Worm (Caenorhabditis elegans): ENCODE data around the gene fip-1.

The fip-1 gene

ce11 chrIII:8628405-8628982 lies 11.1 kb upstream of the fip-1 start, which contains the start of the genes polk-1 and gpr-1 (continued):
- TF ChIP-seq ztf-18 (tag; optimal IDR thresholded peaks at IDR 0.05) = no peak
- no peak for TF ChIP-seq egrh-3 (GFP tag; IDR thresholded peaks at IDR 0.05)
- TF ChIP-seq nhr-179 (tag; optimal IDR thresholded peaks at IDR 0.05) = no peak
- TF ChIP-seq rcor-1 (GFP tag; IDR thresholded peaks at IDR 0.05) = peak; percentile 16; the same call in 1 of the 2 replicates
- TF ChIP-seq tbp1 (GFP tag; optimal IDR thresholded peaks at IDR 0.05) = peak; percentile 10
- no peak for TF ChIP-seq B0035.1 (tag; optimal IDR thresholded peaks at IDR 0.05)
- no peak for TF ChIP-seq lir-1 (GFP tag; conservative IDR thresholded peaks at IDR 0.05)
- TF ChIP-seq aptf-2 (GFP tag; conservative IDR thresholded peaks at IDR 0.05) = no peak
- TF ChIP-seq cebp-2 (GFP tag; IDR thresholded peaks at IDR 0.05) = no peak
- peak; percentile 59; the same call in 1 of the 2 replicates for TF ChIP-seq Y79H2A.3 (GFP tag; conservative IDR thresholded peaks at IDR 0.05)
- no peak for TF ChIP-seq Y53F4B.3 (GFP tag; IDR thresholded peaks at IDR 0.05)
- peak; percentile 57 for TF ChIP-seq mcd-1 (GFP tag; IDR thresholded peaks at IDR 0.05)
- TF ChIP-seq nhr-120 (GFP tag; IDR thresholded peaks at IDR 0.05) = no peak
- no peak for TF ChIP-seq Y56A3A.18 (GFP tag; IDR thresholded peaks at IDR 0.05)
- no peak for TF ChIP-seq rpc-1 (optimal IDR thresholded peaks at IDR 0.05)
- TF ChIP-seq rpc-1 (tag; optimal IDR thresholded peaks at IDR 0.05) = no peak
- no peak for TF ChIP-seq unc-130 (GFP tag; optimal IDR thresholded peaks at IDR 0.05)
- no peak for TF ChIP-seq Y95B8A.8 (GFP tag; IDR thresholded peaks at IDR 0.05)
- no peak for TF ChIP-seq die-1 (tag; optimal IDR thresholded peaks at IDR 0.05)
- TF ChIP-seq madf-3 (GFP tag; IDR thresholded peaks at IDR 0.05) = peak; percentile 81
- TF ChIP-seq dpl-1 (GFP tag; optimal IDR thresholded peaks at IDR 0.05) = peak; percentile 60
- TF ChIP-seq ztf-25 (GFP tag; IDR thresholded peaks at IDR 0.05) = no peak
- no peak for TF ChIP-seq B0261.1 (tag; optimal IDR thresholded peaks at IDR 0.05)
- no peak for TF ChIP-seq nhr-90 (tag; optimal IDR thresholded peaks at IDR 0.05)
- TF ChIP-seq hmg-1.2 (GFP tag; IDR thresholded peaks at IDR 0.05) = no peak; the same call in 1 of the 2 replicates
- TF ChIP-seq T07F8.4 (tag; optimal IDR thresholded peaks at IDR 0.05) = no peak
- no peak for TF ChIP-seq F57A8.1 (GFP tag; optimal IDR thresholded peaks at IDR 0.05)
- no peak for TF ChIP-seq K12H6.12 (tag; optimal IDR thresholded peaks at IDR 0.05)
- no peak for TF ChIP-seq nhr-80 (tag; optimal IDR thresholded peaks at IDR 0.05)
- peak in 1 of 3 experiments; percentile 65 for TF ChIP-seq lin-35 (GFP tag; optimal IDR thresholded peaks at IDR 0.05)
- TF ChIP-seq madf-8 (GFP tag; conservative IDR thresholded peaks at IDR 0.05) = peak; percentile 87
- TF ChIP-seq xnd-1 (tag; optimal IDR thresholded peaks at IDR 0.05) = peak; percentile 70
- TF ChIP-seq hsf-1 (GFP tag; IDR thresholded peaks at IDR 0.05) = peak; percentile 78
- no peak for TF ChIP-seq lsy-27 (tag; optimal IDR thresholded peaks at IDR 0.05; ENCODE audit: borderline replicate concordance, insufficient read depth)
- peak; percentile 61 for TF ChIP-seq lsl-1 (GFP tag; optimal IDR thresholded peaks at IDR 0.05)
- TF ChIP-seq lin-54 (GFP tag; optimal IDR thresholded peaks at IDR 0.05) = peak; percentile 59
- no peak for TF ChIP-seq pha-4 (tag; optimal IDR thresholded peaks at IDR 0.05)
- TF ChIP-seq zfh-2 (GFP tag; conservative IDR thresholded peaks at IDR 0.05) = no peak
- TF ChIP-seq F39B2.1 (GFP tag; IDR thresholded peaks at IDR 0.05) = no peak
- no peak for TF ChIP-seq ztf-26 (tag; optimal IDR thresholded peaks at IDR 0.05)
- TF ChIP-seq K11D2.4 (GFP tag; IDR thresholded peaks at IDR 0.05) = no peak
- no peak for TF ChIP-seq ceh-58 (GFP tag; IDR thresholded peaks at IDR 0.05)
- TF ChIP-seq efl-1 (GFP tag; optimal IDR thresholded peaks at IDR 0.05) = peak; percentile 89
- TF ChIP-seq bed-2 (GFP tag; IDR thresholded peaks at IDR 0.05) = no peak
- TF ChIP-seq mel-28 (tag; optimal IDR thresholded peaks at IDR 0.05; ENCODE audit: borderline replicate concordance) = no peak
- no peak for TF ChIP-seq madf-10 (tag; optimal IDR thresholded peaks at IDR 0.05)
- TF ChIP-seq egl-18 (GFP tag; IDR thresholded peaks at IDR 0.05) = no peak
- no peak for TF ChIP-seq hlh-26 (GFP tag; conservative IDR thresholded peaks at IDR 0.05)
- no peak for TF ChIP-seq F22D6.2 (tag; optimal IDR thresholded peaks at IDR 0.05)
- TF ChIP-seq bed-1 (GFP tag; IDR thresholded peaks at IDR 0.05) = no peak

All from whole organism, young adult.